Worm (Caenorhabditis elegans) whole organism, L3 larva: ENCODE measurements around the gene M163.1.

ENCODE experiments used
- egl-27 ChIP-seq: sonication (generic microtip); optimal IDR thresholded peaks from 4 replicates; lab custom pipeline; 2017; ENCODE audit warnings: missing biosample characterization, missing genetic modification reagents, missing genetic modification characterization
- mdl-1 ChIP-seq: fragments of 150-350 bp; optimal IDR thresholded peaks from 2 replicates; lab custom pipeline; 2014; ENCODE audit warnings: missing biosample characterization, missing genetic modification characterization
- nhr-23 ChIP-seq: fragments of 150-350 bp; optimal IDR thresholded peaks from 2 replicates; lab custom pipeline; 2014; ENCODE audit warnings: missing biosample characterization, missing genetic modification reagents, missing genetic modification characterization

DNA sequence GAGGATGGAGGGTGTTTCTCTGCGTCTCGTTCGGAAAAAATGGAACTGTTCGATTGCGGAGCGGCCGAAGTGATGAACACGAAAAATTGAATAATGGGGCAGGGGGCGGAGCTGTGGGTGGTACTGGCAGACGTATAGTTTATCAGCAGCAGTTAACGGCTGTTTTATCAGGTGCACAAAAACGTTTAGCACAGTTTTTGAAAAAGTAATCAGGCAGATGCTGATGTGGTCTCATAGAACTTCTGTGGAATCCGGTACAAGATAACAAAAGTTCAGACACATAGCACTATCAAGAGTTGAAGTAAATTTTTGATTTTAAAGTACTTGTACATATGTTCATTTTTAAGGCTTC lies 903 bp upstream of the M163.1 start:
- TF ChIP-seq egl-27 (no peak), nhr-23 (no peak), mdl-1 (no peak)
